Fruit fly (Drosophila melanogaster): ENCODE measurements around the gene CG11403.
A peak's percentile ranks its signal among the peaks of the same experiment; 100 is the strongest.

The CG11403 gene

dm6 chrX:1276047-1276756 is 36.5 kb upstream of the CG11403 start:
- peak; percentile 32 for TF ChIP-seq CG6854 (GFP tag; optimal IDR thresholded peaks at IDR 0.05)
- TF ChIP-seq eg (GFP tag; IDR thresholded peaks at IDR 0.05) = peak; percentile 6; the same call in 1 of the 3 replicates
- TF ChIP-seq CG1621 (tag; optimal IDR thresholded peaks at IDR 0.05) = no peak
- peak; percentile 99 for TF ChIP-seq Blimp-1 (GFP tag; optimal IDR thresholded peaks at IDR 0.05)
- peak; percentile 82 for TF ChIP-seq fkh (GFP tag; optimal IDR thresholded peaks at IDR 0.05)
- peak; percentile 8; the same call in 2 of the 3 replicates for TF ChIP-seq CG6163 (GFP tag; IDR thresholded peaks at IDR 0.05)
- peak; percentile 38 for TF ChIP-seq svp (GFP tag)
- no peak for TF ChIP-seq Hr38 (GFP tag; optimal IDR thresholded peaks at IDR 0.05)
- TF ChIP-seq Gug (GFP tag; IDR thresholded peaks at IDR 0.05) = no peak

- TF ChIP-seq fd59A (GFP tag; optimal IDR thresholded peaks at IDR 0.05) (peak; percentile 79), CG32006 (GFP tag; optimal IDR thresholded peaks at IDR 0.05) (peak; percentile 99), CG6854 (GFP tag; optimal IDR thresholded peaks at IDR 0.05) (no peak), CG15336 (GFP tag; IDR thresholded peaks at IDR 0.05) (peak; percentile 96), fd85E (GFP tag; optimal IDR thresholded peaks at IDR 0.05) (peak; percentile 37), salr (GFP tag; optimal IDR thresholded peaks at IDR 0.05) (peak; percentile 49 to 89), eg (GFP tag; IDR thresholded peaks at IDR 0.05) (peak; percentile 96), Sox102F (GFP tag; optimal IDR thresholded peaks at IDR 0.05) (peak; percentile 88), Hr38 (GFP tag; optimal IDR thresholded peaks at IDR 0.05) (peak; percentile 58), CG3032 (tag; optimal IDR thresholded peaks at IDR 0.05) (peak; percentile 75), Sox15 (GFP tag; optimal IDR thresholded peaks at IDR 0.05) (peak; percentile 83), acj6 (GFP tag; optimal IDR thresholded peaks at IDR 0.05) (peak; percentile 90), svp (GFP tag) (peak; percentile 92), Blimp-1 (GFP tag; optimal IDR thresholded peaks at IDR 0.05) (peak; percentile 74), CG6276 (GFP tag; optimal IDR thresholded peaks at IDR 0.05) (peak; percentile 92), Sox14 (GFP tag; optimal IDR thresholded peaks at IDR 0.05) (peak; percentile 92), CG8632 (GFP tag; optimal IDR thresholded peaks at IDR 0.05) (peak; percentile 80), Eip78C (GFP tag) (peak; percentile 97), CG34406 (GFP tag; optimal IDR thresholded peaks at IDR 0.05) (peak; percentile 80), CG6163 (GFP tag; IDR thresholded peaks at IDR 0.05) (peak; percentile 94), CG11902 (GFP tag; optimal IDR thresholded peaks at IDR 0.05) (peak; percentile 83), cyc (GFP tag; optimal IDR thresholded peaks at IDR 0.05) (peak; percentile 91), fkh (GFP tag; optimal IDR thresholded peaks at IDR 0.05) (peak; percentile 99), Smox (GFP tag; optimal IDR thresholded peaks at IDR 0.05) (peak; percentile 86), CG10669 (GFP tag; optimal IDR thresholded peaks at IDR 0.05) (peak; percentile 74), Lpt (GFP tag; optimal IDR thresholded peaks at IDR 0.05) (peak; percentile 92), CG6808 (GFP tag; optimal IDR thresholded peaks at IDR 0.05) (peak; percentile 68), dsx (GFP tag; optimal IDR thresholded peaks at IDR 0.05; ENCODE audit: poor library complexity, severe bottlenecking) (peak; percentile 65), vri (GFP tag; optimal IDR thresholded peaks at IDR 0.05) (peak; percentile 95), Gug (GFP tag; IDR thresholded peaks at IDR 0.05) (peak; percentile 95), CG31627 (GFP tag; optimal IDR thresholded peaks at IDR 0.05) (peak; percentile 92), Met (GFP tag; optimal IDR thresholded peaks at IDR 0.05) (peak; percentile 89), Ets21C (GFP tag; optimal IDR thresholded peaks at IDR 0.05) (peak; percentile 87), achi (GFP tag; optimal IDR thresholded peaks at IDR 0.05) (peak; percentile 90), dac (GFP tag; optimal IDR thresholded peaks at IDR 0.05) (peak; percentile 96), CG10631 (GFP tag; optimal IDR thresholded peaks at IDR 0.05) (peak; percentile 92), pdm3 (GFP tag; optimal IDR thresholded peaks at IDR 0.05) (peak; percentile 94), CG6792 (GFP tag; optimal IDR thresholded peaks at IDR 0.05) (peak; percentile 86), lz (GFP tag; optimal IDR thresholded peaks at IDR 0.05) (peak; percentile 90), topi (GFP tag; optimal IDR thresholded peaks at IDR 0.05) (peak; percentile 86), Eip93F (GFP tag; optimal IDR thresholded peaks at IDR 0.05) (peak; percentile 20), CG16779 (tag; optimal IDR thresholded peaks at IDR 0.05) (peak; percentile 81), esn (GFP tag; optimal IDR thresholded peaks at IDR 0.05) (peak; percentile 91), OdsH (GFP tag; optimal IDR thresholded peaks at IDR 0.05) (peak; percentile 94)
Observed at dm6 chrX:1275018-1275820, 35.5 kb upstream of the CG11403 start, which contains the start of gene Atf3. Gene Atf3 (minus strand): TSS chrX:1275284.
